Fruit fly (Drosophila melanogaster) Kc167 (cell line): ENCODE measurements around the gene CG14050.

ENCODE experiments used
- Myc ChIP-seq: fragments of >200 bp; optimal IDR thresholded peaks from 2 replicates; lab custom pipeline; 2017; ENCODE audit warnings: missing external identifiers
- Sin3A ChIP-seq: fragments of >200 bp; optimal IDR thresholded peaks from 2 replicates; lab custom pipeline; 2018; ENCODE audit warnings: missing external identifiers
- h ChIP-seq: fragments of >200 bp; optimal IDR thresholded peaks from 3 replicates; lab custom pipeline; 2018; ENCODE audit warnings: missing external identifiers
- insv ChIP-seq: fragments of >200 bp; optimal IDR thresholded peaks from 3 replicates; lab custom pipeline; 2018; ENCODE audit warnings: missing external identifiers
- psq ChIP-seq: fragments of >200 bp; optimal IDR thresholded peaks from 2 replicates; lab custom pipeline; 2017; ENCODE audit warnings: missing external identifiers
- ttk ChIP-seq: sonication (Bioruptor generic); optimal IDR thresholded peaks from 2 replicates; lab custom pipeline; 2017; ENCODE audit warnings: missing external identifiers

The CG14050 gene

dm6 chrX:2325658-2326245 is at the start of gene CG14050:
CG14050 (minus strand) TSS chrX:2326217.
- no peak for TF ChIP-seq insv (lab: Kevin White, UChicago)
- TF ChIP-seq Myc (lab: Kevin White, UChicago): no peak
- TF ChIP-seq Sin3A: no peak
- no peak for TF ChIP-seq psq
- TF ChIP-seq h (lab: Kevin White, UChicago): no peak
- TF ChIP-seq ttk (lab: Kevin White, UChicago): no peak

dm6 chrX:2366171-2366570 is 40.2 kb upstream of the CG14050 start, which contains the start of gene CG2841:
CG2841 (minus strand) TSS chrX:2366356.
- no peak for TF ChIP-seq Myc (lab: Kevin White, UChicago)
- no peak for TF ChIP-seq Sin3A
- TF ChIP-seq psq: no peak
- TF ChIP-seq insv (lab: Kevin White, UChicago): no peak
- no peak for TF ChIP-seq ttk (lab: Kevin White, UChicago)
- no peak for TF ChIP-seq h (lab: Kevin White, UChicago)

- TF ChIP-seq insv (lab: Kevin White, UChicago) (no peak), h (lab: Kevin White, UChicago) (no peak), Sin3A (no peak), Myc (lab: Kevin White, UChicago) (no peak), psq (no peak), ttk (lab: Kevin White, UChicago) (no peak)
These were observed 39.4 kb upstream of the CG14050 start for dm6 chrX:2365405-2365804.

dm6 chrX:2363733-2364132 is 37.7 kb upstream of the CG14050 start:
- TF ChIP-seq Sin3A: no peak
- no peak for TF ChIP-seq ttk (lab: Kevin White, UChicago)
- TF ChIP-seq insv (lab: Kevin White, UChicago): no peak
- TF ChIP-seq h (lab: Kevin White, UChicago): no peak
- TF ChIP-seq psq: no peak
- no peak for TF ChIP-seq Myc (lab: Kevin White, UChicago)

dm6 chrX:2362414-2362813 is 36.4 kb upstream of the CG14050 start:
- no peak for TF ChIP-seq h (lab: Kevin White, UChicago)
- no peak for TF ChIP-seq psq
- no peak for TF ChIP-seq insv (lab: Kevin White, UChicago)
- TF ChIP-seq ttk (lab: Kevin White, UChicago): no peak
- no peak for TF ChIP-seq Sin3A
- no peak for TF ChIP-seq Myc (lab: Kevin White, UChicago)

- TF ChIP-seq ttk (lab: Kevin White, UChicago) (no peak), insv (lab: Kevin White, UChicago) (no peak), Sin3A (no peak), psq (no peak), Myc (lab: Kevin White, UChicago) (no peak), h (lab: Kevin White, UChicago) (no peak)
These were observed 35.0 kb upstream of the CG14050 start for dm6 chrX:2360992-2361391.

dm6 chrX:2359845-2360244 is 33.8 kb upstream of the CG14050 start:
- TF ChIP-seq psq: no peak
- no peak for TF ChIP-seq h (lab: Kevin White, UChicago)
- no peak for TF ChIP-seq Myc (lab: Kevin White, UChicago)
- no peak for TF ChIP-seq Sin3A
- no peak for TF ChIP-seq ttk (lab: Kevin White, UChicago)
- no peak for TF ChIP-seq insv (lab: Kevin White, UChicago)

dm6 chrX:2358195-2358594 is 32.2 kb upstream of the CG14050 start:
- TF ChIP-seq Sin3A (no peak), h (lab: Kevin White, UChicago) (no peak), Myc (lab: Kevin White, UChicago) (no peak), psq (no peak), ttk (lab: Kevin White, UChicago) (no peak), insv (lab: Kevin White, UChicago) (no peak)

dm6 chrX:2356441-2356840 is 30.4 kb upstream of the CG14050 start:
- TF ChIP-seq Myc (lab: Kevin White, UChicago): no peak
- no peak for TF ChIP-seq h (lab: Kevin White, UChicago)
- TF ChIP-seq psq: no peak
- TF ChIP-seq ttk (lab: Kevin White, UChicago): no peak
- no peak for TF ChIP-seq insv (lab: Kevin White, UChicago)
- TF ChIP-seq Sin3A: no peak

- TF ChIP-seq insv (lab: Kevin White, UChicago) (no peak), Myc (lab: Kevin White, UChicago) (no peak), psq (no peak)
These were observed 29.5 kb upstream of the CG14050 start for dm6 chrX:2355531-2355986.

- no peak for TF ChIP-seq ttk (lab: Kevin White, UChicago)
- no peak for TF ChIP-seq insv (lab: Kevin White, UChicago)
- TF ChIP-seq psq: no peak
- no peak for TF ChIP-seq h (lab: Kevin White, UChicago)
- TF ChIP-seq Sin3A: no peak
- TF ChIP-seq Myc (lab: Kevin White, UChicago): no peak
These were observed 28.2 kb upstream of the CG14050 start for dm6 chrX:2354169-2354568.

- TF ChIP-seq insv (lab: Kevin White, UChicago): no peak
- TF ChIP-seq Sin3A: no peak
- TF ChIP-seq ttk (lab: Kevin White, UChicago): no peak
- no peak for TF ChIP-seq h (lab: Kevin White, UChicago)
- no peak for TF ChIP-seq Myc (lab: Kevin White, UChicago)
- TF ChIP-seq psq: no peak
These were observed 26.8 kb upstream of the CG14050 start for dm6 chrX:2352819-2353218.

dm6 chrX:2350228-2350564 is 24.2 kb upstream of the CG14050 start:
- TF ChIP-seq psq (no peak), Sin3A (no peak), insv (lab: Kevin White, UChicago) (no peak), h (lab: Kevin White, UChicago) (no peak), ttk (lab: Kevin White, UChicago) (no peak), Myc (lab: Kevin White, UChicago) (no peak)
